Fruit fly (Drosophila melanogaster): Measurements from ENCODE around the gene CG31633.

CG31633 gene

dm6 chr2L:6614229-6614935 is 41.7 kb downstream of the CG31633 start:
- TF ChIP-seq CG8478 (optimal IDR thresholded peaks at IDR 0.05) (no peak), CTCF (optimal IDR thresholded peaks at IDR 0.05) (no peak)

dm6 chr2L:6613156-6613555 is 43.0 kb downstream of the CG31633 start:
- no peak for TF ChIP-seq CG8478 (optimal IDR thresholded peaks at IDR 0.05)
- no peak for TF ChIP-seq CTCF (optimal IDR thresholded peaks at IDR 0.05)

- TF ChIP-seq CG8478 (optimal IDR thresholded peaks at IDR 0.05) (no peak), CTCF (optimal IDR thresholded peaks at IDR 0.05) (no peak)
Observed at dm6 chr2L:6612477-6613004, 43.6 kb downstream of the CG31633 start.

dm6 chr2L:6611374-6612005 is 44.6 kb downstream of the CG31633 start:
- TF ChIP-seq CG8478 (optimal IDR thresholded peaks at IDR 0.05) = no peak

dm6 chr2L:6610683-6611373 is 45.3 kb downstream of the CG31633 start, which contains the start of gene CG11050:
CG11050 (plus strand) TSS chr2L:6611011.
- peak; percentile 71 to 72 for TF ChIP-seq CTCF (optimal IDR thresholded peaks at IDR 0.05)
- TF ChIP-seq CG8478 (optimal IDR thresholded peaks at IDR 0.05) = no peak
